Worm (Caenorhabditis elegans) whole organism, L4/young adult: Measurements from ENCODE around the gene col-125.

Source experiments
- dao-5 ChIP-seq: sonication (generic microtip); optimal IDR thresholded peaks from 2 replicates; lab custom pipeline; 2016; ENCODE audit warnings: missing genotype, missing genetic modification characterization, moderate library complexity, missing compliant biosample characterization
- him-1 ChIP-seq: sonication (generic microtip); optimal IDR thresholded peaks from 2 replicates; lab custom pipeline; 2016; ENCODE audit warnings: missing genotype, missing genetic modification reagents, missing genetic modification characterization, missing compliant biosample characterization

DNA sequence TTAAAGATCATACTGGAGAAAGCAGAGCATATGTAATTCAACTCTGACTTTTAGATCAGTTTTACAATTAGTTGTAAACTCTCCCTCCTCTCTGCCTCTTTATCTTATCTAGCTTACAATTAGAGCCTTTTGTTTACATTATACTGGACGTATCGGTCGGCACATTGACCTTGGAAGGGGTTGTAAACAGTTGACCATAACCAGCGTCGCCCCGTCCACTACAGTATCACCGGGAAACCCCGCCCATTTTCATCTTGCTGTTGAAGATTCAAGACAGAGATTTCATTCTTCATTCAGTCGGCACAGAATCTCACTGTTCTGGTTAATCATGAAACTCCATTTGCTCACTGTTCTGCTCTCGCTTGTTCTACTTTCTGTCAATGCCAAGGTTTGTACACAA is 38.6 kb upstream of the col-125 start, which contains the start of gene sdz-27:
- TF ChIP-seq him-1 (tag; lab: Kevin White, UChicago) (no peak), dao-5 (tag; lab: Kevin White, UChicago) (no peak)
